Worm (Caenorhabditis elegans) whole organism, L2 larva: ENCODE measurements around the gene lin-31.

Experiments used
- C34F6.9 ChIP-seq: fragments of 150-350 bp; optimal IDR thresholded peaks from 2 replicates; lab custom pipeline; 2014; ENCODE audit warnings: missing biosample characterization, missing genetic modification characterization
- F13H6.1 ChIP-seq: sonication (generic microtip); optimal IDR thresholded peaks from 2 replicates; lab custom pipeline; 2016; ENCODE audit warnings: missing genetic modification characterization, missing compliant biosample characterization
- ZK546.5 ChIP-seq: sonication (generic microtip); optimal IDR thresholded peaks from 2 replicates; lab custom pipeline; 2017; ENCODE audit warnings: missing biosample characterization, missing genetic modification characterization
- alr-1 ChIP-seq: fragments of 150-350 bp; optimal IDR thresholded peaks from 2 replicates; lab custom pipeline; 2014; ENCODE audit warnings: missing biosample characterization, missing genetic modification characterization
- ama-1 ChIP-seq: fragments of 150-350 bp; optimal IDR thresholded peaks from 2 replicates; lab custom pipeline; 2018; ENCODE audit warnings: inconsistent platforms
- blmp-1 ChIP-seq: sonication (generic microtip); optimal IDR thresholded peaks from 2 replicates; lab custom pipeline; 2017; ENCODE audit warnings: missing genetic modification characterization, mild to moderate bottlenecking, missing compliant biosample characterization, antibody characterized with exemption, moderate library complexity; ENCODE audit not compliant: insufficient read depth
- ceh-16 ChIP-seq: fragments of 150-350 bp; optimal IDR thresholded peaks from 2 replicates; lab custom pipeline; 2014; ENCODE audit warnings: missing biosample characterization, missing genetic modification characterization
- ceh-82 ChIP-seq: fragments of 150-350 bp; optimal IDR thresholded peaks from 2 replicates; lab custom pipeline; 2014; ENCODE audit warnings: missing biosample characterization, missing genetic modification characterization
- crh-2 ChIP-seq: sonication (generic microtip); optimal IDR thresholded peaks from 2 replicates; lab custom pipeline; 2017; ENCODE audit warnings: missing biosample characterization, missing genetic modification characterization
- dmd-4 ChIP-seq: sonication (generic microtip); optimal IDR thresholded peaks from 2 replicates; lab custom pipeline; 2017; ENCODE audit warnings: missing biosample characterization, missing genetic modification characterization
- egl-27 ChIP-seq: sonication (generic microtip); optimal IDR thresholded peaks from 3 replicates; lab custom pipeline; 2017; ENCODE audit warnings: missing biosample characterization, missing genetic modification reagents, missing genetic modification characterization
- elt-1 ChIP-seq: fragments of 150-350 bp; optimal IDR thresholded peaks from 2 replicates; lab custom pipeline; 2014; ENCODE audit warnings: missing biosample characterization, missing genetic modification characterization
- elt-3 ChIP-seq: sonication (generic microtip); optimal IDR thresholded peaks from 2 replicates; lab custom pipeline; 2017; ENCODE audit warnings: missing biosample characterization, missing genetic modification characterization
- fos-1 ChIP-seq: fragments of 150-350 bp; optimal IDR thresholded peaks from 2 replicates; lab custom pipeline; 2014; ENCODE audit warnings: missing biosample characterization, missing genetic modification characterization
- gmeb-1 ChIP-seq: fragments of 150-350 bp; optimal IDR thresholded peaks from 2 replicates; lab custom pipeline; 2014; ENCODE audit warnings: missing biosample characterization, missing genetic modification characterization
- lin-11 ChIP-seq: fragments of 150-350 bp; sonication (generic microtip); optimal IDR thresholded peaks from 2 replicates; lab custom pipeline; 2014; ENCODE audit warnings: missing biosample characterization, missing genetic modification characterization, inconsistent platforms, mixed read lengths
- lin-13 ChIP-seq: fragments of 150-350 bp; optimal IDR thresholded peaks from 2 replicates; lab custom pipeline; 2014; ENCODE audit warnings: missing biosample characterization, missing genetic modification reagents, missing genetic modification characterization
- lin-39 ChIP-seq: fragments of 150-350 bp; optimal IDR thresholded peaks from 2 replicates; lab custom pipeline; 2014; ENCODE audit warnings: missing biosample characterization, missing genetic modification reagents, missing genetic modification characterization
- lsy-2 ChIP-seq, 2 experiments: fragments of 150-350 bp in 1 of 2; sonication (generic microtip) in 1 of 2; optimal IDR thresholded peaks; 2 replicates each; lab custom pipeline; 2014 to 2017; ENCODE audit warnings: missing biosample characterization in 2 of 2, missing genetic modification characterization in 2 of 2
- mab-5 ChIP-seq: fragments of 150-350 bp; optimal IDR thresholded peaks from 2 replicates; lab custom pipeline; 2014; ENCODE audit warnings: missing biosample characterization, missing genetic modification characterization
- mbf-1 ChIP-seq: sonication (generic microtip); optimal IDR thresholded peaks from 2 replicates; lab custom pipeline; 2017; ENCODE audit warnings: missing biosample characterization, missing genetic modification characterization
- mdl-1 ChIP-seq, 2 experiments: fragments of 150-350 bp in 1 of 2; sonication (generic microtip) in 1 of 2; optimal IDR thresholded peaks; 2 replicates each; lab custom pipeline; 2017; ENCODE audit warnings: missing biosample characterization in 2 of 2, missing genetic modification characterization in 2 of 2
- nhr-11 ChIP-seq: fragments of 150-350 bp; optimal IDR thresholded peaks from 2 replicates; lab custom pipeline; 2014; ENCODE audit warnings: missing biosample characterization, missing genetic modification characterization
- nhr-12 ChIP-seq: fragments of 150-350 bp; optimal IDR thresholded peaks from 2 replicates; lab custom pipeline; 2014; ENCODE audit warnings: missing biosample characterization, missing genetic modification characterization
- nhr-129 ChIP-seq: fragments of 150-350 bp; optimal IDR thresholded peaks from 2 replicates; lab custom pipeline; 2014; ENCODE audit warnings: missing biosample characterization, missing genetic modification characterization
- nhr-21 ChIP-seq: fragments of 150-350 bp; optimal IDR thresholded peaks from 2 replicates; lab custom pipeline; 2014; ENCODE audit warnings: missing biosample characterization, missing genetic modification characterization
- nhr-23 ChIP-seq: fragments of 150-350 bp; optimal IDR thresholded peaks from 2 replicates; lab custom pipeline; 2014; ENCODE audit warnings: missing biosample characterization, missing genetic modification reagents, missing genetic modification characterization
- nhr-237 ChIP-seq: fragments of 150-350 bp; optimal IDR thresholded peaks from 2 replicates; lab custom pipeline; 2014; ENCODE audit warnings: missing biosample characterization, missing genetic modification characterization
- nhr-25 ChIP-seq: fragments of 150-350 bp; sonication (generic microtip); optimal IDR thresholded peaks from 3 replicates; lab custom pipeline; 2014; ENCODE audit warnings: missing biosample characterization, missing genetic modification characterization
- peb-1 ChIP-seq: fragments of 150-350 bp; optimal IDR thresholded peaks from 2 replicates; lab custom pipeline; 2014; ENCODE audit warnings: missing biosample characterization, missing genetic modification characterization
- sem-4 ChIP-seq: fragments of 150-350 bp; optimal IDR thresholded peaks from 2 replicates; lab custom pipeline; 2014; ENCODE audit warnings: missing biosample characterization, missing genetic modification reagents, missing genetic modification characterization
- skn-1 ChIP-seq: sonication (generic microtip); optimal IDR thresholded peaks from 2 replicates; lab custom pipeline; 2017; ENCODE audit warnings: missing biosample characterization, missing genetic modification characterization
- sma-3 ChIP-seq: sonication (generic microtip); optimal IDR thresholded peaks from 2 replicates; lab custom pipeline; 2016; ENCODE audit warnings: missing genetic modification reagents, missing genetic modification characterization, missing compliant biosample characterization
- sma-9 ChIP-seq, 2 experiments: fragments of 150-350 bp in 1 of 2; sonication (generic microtip) in 1 of 2; optimal IDR thresholded peaks; 2 replicates each; lab custom pipeline; 2014 to 2016; ENCODE audit warnings: missing genetic modification characterization in 2 of 2, mild to moderate bottlenecking in 1 of 2, missing biosample characterization in 1 of 2, missing compliant biosample characterization in 1 of 2, missing genetic modification reagents in 1 of 2, moderate library complexity in 1 of 2
- unc-39 ChIP-seq: fragments of 150-350 bp; optimal IDR thresholded peaks from 2 replicates; lab custom pipeline; 2014; ENCODE audit warnings: missing biosample characterization, missing genetic modification characterization
- unc-55 ChIP-seq: fragments of 150-350 bp; sonication (generic microtip); optimal IDR thresholded peaks from 3 replicates; lab custom pipeline; 2014; ENCODE audit warnings: missing biosample characterization, missing genetic modification reagents, missing genetic modification characterization
- zag-1 ChIP-seq: fragments of 150-350 bp; optimal IDR thresholded peaks from 2 replicates; lab custom pipeline; 2014; ENCODE audit warnings: missing biosample characterization, missing genetic modification characterization
- ztf-1 ChIP-seq: fragments of 200-800 bp; sonication (Bioruptor generic); conservative IDR thresholded peaks from 2 replicates; pipeline ENCODE4 v1.3.6; 2022; ENCODE audit warnings: missing genetic modification characterization, missing compliant biosample characterization
- ztf-11 ChIP-seq: sonication (generic microtip); optimal IDR thresholded peaks from 2 replicates; lab custom pipeline; 2017; ENCODE audit warnings: missing biosample characterization, missing genetic modification characterization
- ztf-4 ChIP-seq: fragments of 150-350 bp; optimal IDR thresholded peaks from 2 replicates; lab custom pipeline; 2014; ENCODE audit warnings: missing biosample characterization, missing genetic modification characterization

Gene lin-31

ce11 chrII:3948507-3948906 is 33.8 kb upstream of the lin-31 start:
- TF ChIP-seq lin-11 = no peak
- no peak for TF ChIP-seq lin-13
- no peak for TF ChIP-seq mab-5 (tag; lab: Kevin White, UChicago)
- no peak for TF ChIP-seq nhr-12
- no peak for TF ChIP-seq ztf-11
- TF ChIP-seq ztf-1 (GFP tag; lab: Robert Waterston, UW) = no peak
- TF ChIP-seq gmeb-1 (tag; lab: Kevin White, UChicago) = no peak
- no peak for TF ChIP-seq crh-2 (tag; lab: Kevin White, UChicago)
- TF ChIP-seq unc-55 (GFP tag; lab: Kevin White, UChicago) = peak; percentile 37
- TF ChIP-seq C34F6.9 = peak; percentile 53
- no peak for TF ChIP-seq nhr-21
- no peak for TF ChIP-seq ama-1 (lab: Kevin White, UChicago)

- no peak for TF ChIP-seq sma-9 (GFP tag; optimal IDR thresholded peaks at IDR 0.05; lab: Kevin White, UChicago)
- no peak for TF ChIP-seq sma-9 (tag; optimal IDR thresholded peaks at IDR 0.05; lab: Kevin White, UChicago)
- TF ChIP-seq blmp-1 (tag; lab: Kevin White, UChicago) = no peak
- TF ChIP-seq sem-4 (tag; lab: Kevin White, UChicago) = no peak
- TF ChIP-seq nhr-237 (tag; lab: Kevin White, UChicago) = no peak
- no peak for TF ChIP-seq ztf-11
- TF ChIP-seq ceh-82 (tag; lab: Kevin White, UChicago) = no peak
- no peak for TF ChIP-seq fos-1 (tag; lab: Kevin White, UChicago)
- no peak for TF ChIP-seq gmeb-1 (tag; lab: Kevin White, UChicago)
- TF ChIP-seq nhr-12 = no peak
- TF ChIP-seq elt-1 (tag; lab: Kevin White, UChicago) = no peak
- TF ChIP-seq ztf-1 (GFP tag; lab: Robert Waterston, UW) = no peak
- TF ChIP-seq ama-1 (lab: Kevin White, UChicago) = no peak
- no peak for TF ChIP-seq ceh-16
- TF ChIP-seq mdl-1 (tag; optimal IDR thresholded peaks at IDR 0.05; lab: Kevin White, UChicago) = no peak
- TF ChIP-seq mbf-1 (tag; lab: Kevin White, UChicago) = no peak
Observed at ce11 chrII:3950077-3950476, 32.3 kb upstream of the lin-31 start, which contains the start of gene sea-2. Gene sea-2 (plus strand): TSS chrII:3950377.

- peak; percentile 6 for TF ChIP-seq C34F6.9
- TF ChIP-seq ztf-1 (GFP tag; lab: Robert Waterston, UW) = no peak
- no peak for TF ChIP-seq unc-55 (GFP tag; lab: Kevin White, UChicago)
- no peak for TF ChIP-seq dmd-4 (tag; lab: Kevin White, UChicago)
- TF ChIP-seq sma-9 (GFP tag; optimal IDR thresholded peaks at IDR 0.05; lab: Kevin White, UChicago) = peak; percentile 69
- TF ChIP-seq sma-9 (tag; optimal IDR thresholded peaks at IDR 0.05; lab: Kevin White, UChicago) = no peak
- no peak for TF ChIP-seq mdl-1 (tag; optimal IDR thresholded peaks at IDR 0.05; lab: Kevin White, UChicago)
- no peak for TF ChIP-seq nhr-11
- peak in 1 of 2 experiments; percentile 12 for TF ChIP-seq lsy-2 (tag; optimal IDR thresholded peaks at IDR 0.05; lab: Kevin White, UChicago)
- no peak for TF ChIP-seq zag-1 (tag; lab: Kevin White, UChicago)
- no peak for TF ChIP-seq egl-27 (tag; lab: Kevin White, UChicago)
- no peak for TF ChIP-seq peb-1 (tag; lab: Kevin White, UChicago)
- peak; percentile 17 for TF ChIP-seq gmeb-1 (tag; lab: Kevin White, UChicago)
- TF ChIP-seq ceh-16 = no peak
- no peak for TF ChIP-seq nhr-237 (tag; lab: Kevin White, UChicago)
- TF ChIP-seq nhr-23 (tag; lab: Kevin White, UChicago) = no peak
- TF ChIP-seq elt-1 (tag; lab: Kevin White, UChicago) = no peak
- no peak for TF ChIP-seq unc-39 (tag; lab: Kevin White, UChicago)
- peak; percentile 82 for TF ChIP-seq nhr-25 (tag; lab: Kevin White, UChicago)
- TF ChIP-seq F13H6.1 (tag; lab: Kevin White, UChicago) = peak; percentile 47
- TF ChIP-seq nhr-12 = no peak
- peak; percentile 12 for TF ChIP-seq crh-2 (tag; lab: Kevin White, UChicago)
- TF ChIP-seq ztf-4 (tag; lab: Kevin White, UChicago) = no peak
- TF ChIP-seq lin-13 = no peak
- no peak for TF ChIP-seq elt-3 (tag; lab: Kevin White, UChicago)
- no peak for TF ChIP-seq ama-1 (lab: Kevin White, UChicago)
- TF ChIP-seq sem-4 (tag; lab: Kevin White, UChicago) = peak; percentile 3
- TF ChIP-seq sma-3 (GFP tag; lab: Kevin White, UChicago) = peak; percentile 14
- no peak for TF ChIP-seq ztf-11
- TF ChIP-seq ZK546.5 (tag; lab: Kevin White, UChicago) = no peak
- no peak for TF ChIP-seq lin-11
- peak; percentile 9 for TF ChIP-seq nhr-129 (tag; lab: Kevin White, UChicago)
- TF ChIP-seq blmp-1 (tag; lab: Kevin White, UChicago) = peak; percentile 60
- no peak for TF ChIP-seq skn-1
- no peak for TF ChIP-seq alr-1 (tag; lab: Kevin White, UChicago)
- peak; percentile 24 for TF ChIP-seq fos-1 (tag; lab: Kevin White, UChicago)
- no peak for TF ChIP-seq lin-39
Observed at ce11 chrII:3951354-3951753, 31.0 kb upstream of the lin-31 start.
